Worm (Caenorhabditis elegans) whole organism, L4 larva: ENCODE results near the gene str-161.

ENCODE experiments used
- F26F4.8 ChIP-seq: fragments of 200-800 bp; sonication (Bioruptor generic); conservative IDR thresholded peaks from 2 replicates; pipeline ENCODE4 v1.3.6; 2022; ENCODE audit warnings: missing genetic modification characterization, missing compliant biosample characterization
- T20F7.1 ChIP-seq: fragments of 200-800 bp; sonication (Bioruptor generic); optimal IDR thresholded peaks from 2 replicates; lab custom pipeline; 2018; ENCODE audit warnings: mild to moderate bottlenecking, missing genetic modification characterization, missing compliant biosample characterization
- Y105C5A.15 ChIP-seq: fragments of 200-800 bp; sonication (Bioruptor generic); IDR thresholded peaks from 2 replicates; pipeline ENCODE4 v1.3.6; 2022; ENCODE audit warnings: missing genetic modification characterization, missing compliant biosample characterization
- Y5F2A.4 ChIP-seq: fragments of 200-800 bp; sonication (Bioruptor generic); optimal IDR thresholded peaks from 2 replicates; lab custom pipeline; 2018; ENCODE audit warnings: mild to moderate bottlenecking, missing genetic modification characterization, missing compliant biosample characterization
- aha-1 ChIP-seq: fragments of 150-350 bp; peaks from one replicate; lab custom pipeline; 2014; ENCODE audit warnings: missing biosample characterization, missing genetic modification characterization
- aly-2 ChIP-seq: sonication (generic microtip); optimal IDR thresholded peaks from 2 replicates; lab custom pipeline; 2018; ENCODE audit warnings: missing biosample characterization, missing genetic modification characterization
- ceh-28 ChIP-seq: fragments of 150-350 bp; optimal IDR thresholded peaks from 2 replicates; lab custom pipeline; 2014; ENCODE audit warnings: missing biosample characterization, missing genetic modification reagents, missing genetic modification characterization
- ceh-32 ChIP-seq: sonication (generic microtip); optimal IDR thresholded peaks from 2 replicates; lab custom pipeline; 2016; ENCODE audit warnings: mild to moderate bottlenecking, missing genetic modification characterization, missing compliant biosample characterization; ENCODE audit not compliant: poor library complexity
- ceh-62 ChIP-seq: sonication (generic microtip); optimal IDR thresholded peaks from 2 replicates; lab custom pipeline; 2017; ENCODE audit warnings: missing biosample characterization, missing genetic modification characterization
- ceh-82 ChIP-seq: sonication (generic microtip); optimal IDR thresholded peaks from 2 replicates; lab custom pipeline; 2017; ENCODE audit warnings: missing biosample characterization, missing genetic modification characterization
- daf-19 ChIP-seq: fragments of 200-800 bp; sonication (Bioruptor generic); conservative IDR thresholded peaks from 2 replicates; pipeline ENCODE4 v1.3.6; 2022; ENCODE audit warnings: missing genetic modification characterization, missing compliant biosample characterization
- dmd-6 ChIP-seq: fragments of 200-800 bp; sonication (Bioruptor generic); IDR thresholded peaks from 2 replicates; pipeline ENCODE4 v1.3.6; 2022; ENCODE audit warnings: missing genetic modification reagents, missing genetic modification characterization, missing compliant biosample characterization
- egl-43 ChIP-seq: fragments of 200-800 bp; sonication (Bioruptor generic); IDR thresholded peaks from 2 replicates; pipeline ENCODE4 v1.3.6; 2022; ENCODE audit warnings: missing genetic modification reagents, missing genetic modification characterization, missing compliant biosample characterization
- jun-1 ChIP-seq: fragments of 150-350 bp; optimal IDR thresholded peaks from 2 replicates; lab custom pipeline; 2014; ENCODE audit warnings: missing biosample characterization, missing genetic modification reagents, missing genetic modification characterization
- lin-1 ChIP-seq: fragments of 200-800 bp; sonication (Bioruptor generic); IDR thresholded peaks from 2 replicates; pipeline ENCODE4 v1.3.6; 2022; ENCODE audit warnings: missing genetic modification reagents, missing genetic modification characterization, missing compliant biosample characterization
- lin-38 ChIP-seq: fragments of 200-800 bp; sonication (Bioruptor generic); IDR thresholded peaks from 2 replicates; pipeline ENCODE4 v1.3.6; 2022; ENCODE audit warnings: missing genetic modification reagents, missing genetic modification characterization, missing compliant biosample characterization
- lir-3 ChIP-seq: sonication (generic microtip); optimal IDR thresholded peaks from 2 replicates; lab custom pipeline; 2016; ENCODE audit warnings: mild to moderate bottlenecking, missing genetic modification characterization, missing compliant biosample characterization
- lsy-2 ChIP-seq, 2 experiments: fragments of 150-350 bp in 1 of 2; sonication (generic microtip) in 1 of 2; optimal IDR thresholded peaks; 2 replicates each; lab custom pipeline; 2014 to 2017; ENCODE audit warnings: missing biosample characterization in 2 of 2, missing genetic modification characterization in 2 of 2
- mes-2 ChIP-seq: sonication (generic microtip); optimal IDR thresholded peaks from 2 replicates; lab custom pipeline; 2016; ENCODE audit warnings: missing genotype, mild to moderate bottlenecking, missing genetic modification characterization, missing compliant biosample characterization; ENCODE audit not compliant: poor library complexity, severe bottlenecking
- mxl-2 ChIP-seq: fragments of 200-800 bp; sonication (Bioruptor generic); conservative IDR thresholded peaks from 2 replicates; pipeline ENCODE4 v1.3.6; 2022; ENCODE audit warnings: missing genetic modification reagents, missing genetic modification characterization, missing compliant biosample characterization
- nhr-102 ChIP-seq: sonication (generic microtip); optimal IDR thresholded peaks from 2 replicates; lab custom pipeline; 2016; ENCODE audit warnings: mild to moderate bottlenecking, missing genetic modification characterization, moderate library complexity, missing compliant biosample characterization
- nhr-11 ChIP-seq: fragments of 150-350 bp; optimal IDR thresholded peaks from 2 replicates; lab custom pipeline; 2014; ENCODE audit warnings: missing biosample characterization, missing genetic modification characterization
- nhr-111 ChIP-seq: fragments of 200-800 bp; sonication (Bioruptor generic); optimal IDR thresholded peaks from 2 replicates; lab custom pipeline; 2018; ENCODE audit warnings: mild to moderate bottlenecking, missing genetic modification characterization, missing compliant biosample characterization
- nhr-28 ChIP-seq: fragments of 150-350 bp; optimal IDR thresholded peaks from 2 replicates; lab custom pipeline; 2014; ENCODE audit warnings: missing biosample characterization, missing genetic modification characterization
- nhr-42 ChIP-seq: fragments of 200-800 bp; sonication (Bioruptor generic); IDR thresholded peaks from 2 replicates; pipeline ENCODE4 v1.3.6; 2022; ENCODE audit warnings: missing genetic modification characterization, missing compliant biosample characterization
- nhr-48 ChIP-seq: sonication (generic microtip); optimal IDR thresholded peaks from 2 replicates; lab custom pipeline; 2016; ENCODE audit warnings: mild to moderate bottlenecking, missing genetic modification characterization, missing compliant biosample characterization
- pqm-1 ChIP-seq: sonication (generic microtip); optimal IDR thresholded peaks from 2 replicates; lab custom pipeline; 2017; ENCODE audit warnings: missing biosample characterization, missing genetic modification characterization
- skn-1 ChIP-seq: fragments of 150-350 bp; optimal IDR thresholded peaks from 2 replicates; lab custom pipeline; 2014; ENCODE audit warnings: missing biosample characterization, missing genetic modification characterization
- snpc-1.2 ChIP-seq: fragments of 200-800 bp; sonication (Bioruptor generic); IDR thresholded peaks from 2 replicates; pipeline ENCODE4 v1.3.6; 2022; ENCODE audit warnings: missing genetic modification reagents, missing genetic modification characterization, missing compliant biosample characterization
- spr-1 ChIP-seq: sonication (generic microtip); optimal IDR thresholded peaks from 2 replicates; lab custom pipeline; 2016; ENCODE audit warnings: mild to moderate bottlenecking, missing genetic modification characterization, missing compliant biosample characterization
- unc-130 ChIP-seq: sonication (generic microtip); optimal IDR thresholded peaks from 2 replicates; lab custom pipeline; 2016; ENCODE audit warnings: missing genetic modification reagents, missing genetic modification characterization, missing compliant biosample characterization
- vab-7 ChIP-seq: fragments of 200-800 bp; sonication (Bioruptor generic); IDR thresholded peaks from 2 replicates; pipeline ENCODE4 v1.3.6; 2022; ENCODE audit warnings: missing genetic modification reagents, missing genetic modification characterization, missing compliant biosample characterization
- zag-1 ChIP-seq: fragments of 150-350 bp; optimal IDR thresholded peaks from 2 replicates; lab custom pipeline; 2014; ENCODE audit warnings: missing biosample characterization, missing genetic modification characterization
- zfp-3 ChIP-seq: fragments of 200-800 bp; sonication (Bioruptor generic); conservative IDR thresholded peaks from 2 replicates; pipeline ENCODE4 v1.3.6; 2022; ENCODE audit warnings: missing genetic modification reagents, missing genetic modification characterization, missing compliant biosample characterization
- zip-11 ChIP-seq: fragments of 200-800 bp; sonication (Bioruptor generic); IDR thresholded peaks from 2 replicates; pipeline ENCODE4 v1.3.6; 2022; ENCODE audit warnings: missing genetic modification characterization, missing compliant biosample characterization
- ztf-7 ChIP-seq: fragments of 150-350 bp; optimal IDR thresholded peaks from 2 replicates; lab custom pipeline; 2014; ENCODE audit warnings: missing biosample characterization, missing genetic modification characterization

str-161 gene

ce11 chrIV:4905645-4906135 is 1.8 kb upstream of the str-161 start, which contains the start of gene T08B6.4:
TSS of gene T08B6.4 (plus strand) at chrIV:4905695.
- peak; percentile 87 for TF ChIP-seq ceh-28 (tag; lab: Kevin White, UChicago)
- TF ChIP-seq skn-1, result no peak
- peak; percentile 12 for TF ChIP-seq aha-1 (tag; lab: Kevin White, UChicago)
- no peak for TF ChIP-seq lir-3 (tag; lab: Kevin White, UChicago)
- no peak for TF ChIP-seq jun-1 (tag; lab: Kevin White, UChicago)

- TF ChIP-seq aha-1 (tag; lab: Kevin White, UChicago) (no peak), daf-19 (GFP tag; lab: Robert Waterston, UW) (no peak), Y105C5A.15 (no peak), mes-2 (tag; lab: Kevin White, UChicago) (no peak), nhr-102 (tag; lab: Kevin White, UChicago) (no peak), nhr-28 (tag; lab: Kevin White, UChicago) (no peak), ztf-7 (tag; lab: Kevin White, UChicago) (no peak), dmd-6 (GFP tag; lab: Robert Waterston, UW) (no peak), nhr-111 (GFP tag; lab: Kevin White, UChicago) (no peak), zip-11 (GFP tag; lab: Robert Waterston, UW) (no peak)
Measured at ce11 chrIV:4890543-4890942, 13.3 kb downstream of the str-161 start, which contains the start of gene T08B6.9. TSS of gene T08B6.9 (plus strand) at chrIV:4890843.

DNA sequence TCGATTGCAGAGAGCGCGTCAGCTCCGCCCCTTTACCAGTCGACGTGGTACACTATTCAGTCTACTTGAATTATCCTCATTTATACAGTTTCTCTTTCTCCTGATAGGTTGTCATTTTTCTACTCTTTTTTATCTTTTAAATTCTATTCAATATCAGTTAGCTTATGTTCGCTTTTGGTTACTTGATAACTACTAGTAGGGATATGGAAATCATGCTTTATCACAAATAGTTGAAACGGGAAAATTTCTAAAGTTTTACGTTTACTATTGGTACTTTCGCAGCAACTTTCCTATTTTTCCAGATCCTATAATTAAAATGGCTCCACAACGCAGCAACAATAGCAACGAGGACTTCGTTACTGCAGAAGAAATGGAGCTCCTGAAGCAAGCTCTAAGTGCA is 14.2 kb downstream of the str-161 start, which contains the start of gene sgnh-1:
TSS of gene sgnh-1 (plus strand) at position 301 of the 400 bp plus-strand sequence.
- no peak for TF ChIP-seq lsy-2 (tag; optimal IDR thresholded peaks at IDR 0.05; lab: Kevin White, UChicago)
- TF ChIP-seq unc-130 (GFP tag; lab: Kevin White, UChicago), result no peak
- no peak for TF ChIP-seq nhr-111 (GFP tag; lab: Kevin White, UChicago)
- TF ChIP-seq nhr-42 (GFP tag; lab: Robert Waterston, UW), result no peak
- TF ChIP-seq daf-19 (GFP tag; lab: Robert Waterston, UW), result no peak
- no peak for TF ChIP-seq T20F7.1 (GFP tag; lab: Kevin White, UChicago)
- TF ChIP-seq pqm-1 (tag; lab: Kevin White, UChicago), result no peak
- no peak for TF ChIP-seq zag-1 (tag; lab: Kevin White, UChicago)
- no peak for TF ChIP-seq nhr-28 (tag; lab: Kevin White, UChicago)
- TF ChIP-seq ceh-32, result no peak

- TF ChIP-seq ceh-62 (tag; lab: Kevin White, UChicago) (no peak), vab-7 (GFP tag; lab: Robert Waterston, UW) (no peak), Y5F2A.4 (GFP tag; lab: Kevin White, UChicago) (no peak), lin-38 (no peak), ceh-82 (tag; lab: Kevin White, UChicago) (no peak), lin-1 (GFP tag; lab: Robert Waterston, UW) (no peak), spr-1 (no peak), aly-2 (tag; lab: Kevin White, UChicago) (no peak), egl-43 (GFP tag; lab: Robert Waterston, UW) (no peak), daf-19 (GFP tag; lab: Robert Waterston, UW) (no peak)
Measured at ce11 chrIV:4887258-4887657, 16.6 kb downstream of the str-161 start, which contains the start of gene T08B6.1. TSS of gene T08B6.1 (minus strand) at chrIV:4887358.

DNA sequence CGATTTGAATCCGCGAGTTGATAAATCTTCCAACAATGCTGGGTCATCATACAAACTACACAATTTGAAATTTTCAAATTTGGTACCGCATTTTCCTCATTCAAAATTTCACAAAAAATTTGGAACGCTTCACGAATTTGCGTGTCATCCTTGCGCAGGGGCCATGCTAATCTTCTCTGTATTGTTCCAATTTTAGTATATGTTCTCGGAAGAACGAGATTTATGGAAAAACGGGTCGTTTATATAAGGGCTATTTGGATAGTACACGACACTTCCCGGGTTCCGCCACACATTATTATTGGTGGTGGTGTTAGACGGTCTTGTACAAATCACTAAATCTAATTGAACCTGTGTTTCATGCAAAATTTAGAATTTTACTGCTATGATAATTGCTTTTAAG is 18.4 kb downstream of the str-161 start:
- TF ChIP-seq snpc-1.2 (GFP tag; lab: Robert Waterston, UW) (peak; percentile 96), Y5F2A.4 (GFP tag; lab: Kevin White, UChicago) (no peak), F26F4.8 (GFP tag; lab: Robert Waterston, UW) (peak; percentile 66; the same call in 1 of the 2 replicates), lir-3 (tag; lab: Kevin White, UChicago) (no peak), zfp-3 (GFP tag; lab: Robert Waterston, UW) (no peak), nhr-48 (tag; lab: Kevin White, UChicago) (no peak), nhr-11 (no peak), mxl-2 (GFP tag; lab: Robert Waterston, UW) (no peak)
- TF ChIP-seq, all 104 proteins: peak for 2
